Worm (Caenorhabditis elegans) whole organism, late embryonic: Measurements from ENCODE around the gene srw-143.

ENCODE experiments used
- C08G9.2 ChIP-seq: sonication (generic microtip); optimal IDR thresholded peaks from 2 replicates; lab custom pipeline; 2016; ENCODE audit warnings: mild to moderate bottlenecking, missing genetic modification characterization, moderate library complexity, missing compliant biosample characterization
- K02D7.2 ChIP-seq: sonication (generic microtip); optimal IDR thresholded peaks from 2 replicates; lab custom pipeline; 2017; ENCODE audit warnings: mild to moderate bottlenecking, missing genetic modification characterization, missing compliant biosample characterization
- K09A11.1 ChIP-seq: sonication (generic microtip); optimal IDR thresholded peaks from 2 replicates; lab custom pipeline; 2017; ENCODE audit warnings: antibody characterized with exemption, mild to moderate bottlenecking, missing genetic modification characterization, missing compliant biosample characterization; ENCODE audit not compliant: insufficient read depth
- Y22D7AL.16 ChIP-seq: sonication (generic microtip); optimal IDR thresholded peaks from 2 replicates; lab custom pipeline; 2016; ENCODE audit warnings: missing genetic modification characterization, missing compliant biosample characterization
- ahr-1 ChIP-seq: sonication (generic microtip); optimal IDR thresholded peaks from 2 replicates; lab custom pipeline; 2016; ENCODE audit warnings: missing genetic modification characterization, missing compliant biosample characterization
- ama-1 ChIP-seq: fragments of 150-350 bp; optimal IDR thresholded peaks from 2 replicates; lab custom pipeline; 2014
- ceh-18 ChIP-seq: sonication (generic microtip); optimal IDR thresholded peaks from 2 replicates; lab custom pipeline; 2016; ENCODE audit warnings: missing genetic modification characterization, missing compliant biosample characterization
- ceh-30 ChIP-seq: fragments of 150-350 bp; optimal IDR thresholded peaks from 2 replicates; lab custom pipeline; 2014; ENCODE audit warnings: missing biosample characterization, missing genetic modification characterization
- ceh-31 ChIP-seq: sonication (generic microtip); optimal IDR thresholded peaks from 2 replicates; lab custom pipeline; 2016; ENCODE audit warnings: missing genetic modification characterization, missing compliant biosample characterization
- ceh-45 ChIP-seq: fragments of 200-800 bp; sonication (Bioruptor generic); IDR thresholded peaks from 2 replicates; pipeline ENCODE4 v1.3.6; 2022; ENCODE audit warnings: missing genetic modification reagents, missing genetic modification characterization, missing compliant biosample characterization
- ceh-9 ChIP-seq: sonication (generic microtip); optimal IDR thresholded peaks from 2 replicates; lab custom pipeline; 2016; ENCODE audit warnings: mild to moderate bottlenecking, missing genetic modification characterization, inconsistent platforms, missing compliant biosample characterization
- che-1 ChIP-seq: sonication (generic microtip); optimal IDR thresholded peaks from 2 replicates; lab custom pipeline; 2016; ENCODE audit warnings: mild to moderate bottlenecking, missing genetic modification characterization, missing compliant biosample characterization
- dmd-4 ChIP-seq: sonication (generic microtip); optimal IDR thresholded peaks from 2 replicates; lab custom pipeline; 2016; ENCODE audit warnings: borderline replicate concordance, missing genetic modification characterization, missing compliant biosample characterization
- dve-1 ChIP-seq: sonication (generic microtip); optimal IDR thresholded peaks from 2 replicates; lab custom pipeline; 2017; ENCODE audit warnings: antibody characterized with exemption, mild to moderate bottlenecking, missing genetic modification characterization, missing compliant biosample characterization
- elt-2 ChIP-seq: sonication (generic microtip); optimal IDR thresholded peaks from 2 replicates; lab custom pipeline; 2016; ENCODE audit warnings: missing genetic modification reagents, missing genetic modification characterization, missing compliant biosample characterization
- elt-4 ChIP-seq: sonication (generic microtip); optimal IDR thresholded peaks from 2 replicates; lab custom pipeline; 2016; ENCODE audit warnings: missing genetic modification characterization, missing compliant biosample characterization
- ets-4 ChIP-seq: sonication (generic microtip); optimal IDR thresholded peaks from 2 replicates; lab custom pipeline; 2016; ENCODE audit warnings: missing genetic modification characterization, missing compliant biosample characterization
- fkh-10 ChIP-seq: fragments of 150-350 bp; optimal IDR thresholded peaks from 2 replicates; lab custom pipeline; 2014; ENCODE audit warnings: missing biosample characterization, missing genetic modification reagents, missing genetic modification characterization
- hlh-13 ChIP-seq: fragments of 200-800 bp; sonication (Bioruptor generic); optimal IDR thresholded peaks from 2 replicates; lab custom pipeline; 2018; ENCODE audit warnings: mild to moderate bottlenecking, missing genetic modification characterization, missing compliant biosample characterization
- hlh-30 ChIP-seq: sonication (generic microtip); optimal IDR thresholded peaks from 2 replicates; lab custom pipeline; 2017; ENCODE audit warnings: antibody characterized with exemption, missing genetic modification characterization, missing compliant biosample characterization; ENCODE audit not compliant: insufficient read depth
- hlh-6 ChIP-seq: sonication (generic microtip); optimal IDR thresholded peaks from 2 replicates; lab custom pipeline; 2016; ENCODE audit warnings: missing genotype, missing genetic modification characterization, missing compliant biosample characterization
- hlh-8 ChIP-seq: sonication (generic microtip); optimal IDR thresholded peaks from 2 replicates; lab custom pipeline; 2016; ENCODE audit warnings: missing genotype, missing genetic modification characterization, missing compliant biosample characterization
- lim-6 ChIP-seq: sonication (generic microtip); optimal IDR thresholded peaks from 2 replicates; lab custom pipeline; 2016; ENCODE audit warnings: missing genetic modification characterization, missing compliant biosample characterization
- lin-11 ChIP-seq: fragments of 200-800 bp; sonication (Bioruptor generic); optimal IDR thresholded peaks from 2 replicates; lab custom pipeline; 2018; ENCODE audit warnings: mild to moderate bottlenecking, missing genetic modification characterization, missing compliant biosample characterization
- mec-3 ChIP-seq: sonication (generic microtip); optimal IDR thresholded peaks from 2 replicates; lab custom pipeline; 2016; ENCODE audit warnings: borderline replicate concordance, missing genetic modification characterization, missing compliant biosample characterization
- nfya-1 ChIP-seq: sonication (generic microtip); optimal IDR thresholded peaks from 2 replicates; lab custom pipeline; 2017; ENCODE audit warnings: missing genetic modification characterization, mild to moderate bottlenecking, missing compliant biosample characterization, antibody characterized with exemption, moderate library complexity
- nhr-232 ChIP-seq: sonication (generic microtip); optimal IDR thresholded peaks from 2 replicates; lab custom pipeline; 2016; ENCODE audit warnings: missing genetic modification characterization, missing compliant biosample characterization
- npax-4 ChIP-seq: sonication (generic microtip); optimal IDR thresholded peaks from 2 replicates; lab custom pipeline; 2016; ENCODE audit warnings: missing genetic modification characterization, missing compliant biosample characterization
- pax-1 ChIP-seq: fragments of 150-350 bp; optimal IDR thresholded peaks from 2 replicates; lab custom pipeline; 2014; ENCODE audit warnings: missing biosample characterization, missing genetic modification characterization
- pha-2 ChIP-seq: sonication (generic microtip); optimal IDR thresholded peaks from 2 replicates; lab custom pipeline; 2017; ENCODE audit warnings: mild to moderate bottlenecking, missing genetic modification characterization, missing compliant biosample characterization
- pqm-1 ChIP-seq: sonication (generic microtip); optimal IDR thresholded peaks from 2 replicates; lab custom pipeline; 2016; ENCODE audit warnings: missing genetic modification characterization, missing compliant biosample characterization
- pros-1 ChIP-seq: fragments of 150-350 bp; optimal IDR thresholded peaks from 2 replicates; lab custom pipeline; 2014; ENCODE audit warnings: missing biosample characterization, missing genetic modification reagents, missing genetic modification characterization
- ref-2 ChIP-seq: sonication (generic microtip); optimal IDR thresholded peaks from 2 replicates; lab custom pipeline; 2016; ENCODE audit warnings: missing genetic modification characterization, missing compliant biosample characterization
- sdc-2 ChIP-seq: sonication (generic microtip); optimal IDR thresholded peaks from 2 replicates; lab custom pipeline; 2016; ENCODE audit warnings: missing genotype, missing genetic modification characterization, missing compliant biosample characterization
- sox-2 ChIP-seq: fragments of 200-800 bp; sonication (Bioruptor generic); IDR thresholded peaks from 2 replicates; pipeline ENCODE4 v1.3.6; 2022; ENCODE audit warnings: missing genetic modification reagents, missing genetic modification characterization, missing compliant biosample characterization
- sox-4 ChIP-seq: sonication (generic microtip); optimal IDR thresholded peaks from 2 replicates; lab custom pipeline; 2017; ENCODE audit warnings: mild to moderate bottlenecking, missing genetic modification characterization, inconsistent platforms, missing compliant biosample characterization
- syd-9 ChIP-seq: sonication (generic microtip); optimal IDR thresholded peaks from 2 replicates; lab custom pipeline; 2016; ENCODE audit warnings: mild to moderate bottlenecking, missing genetic modification characterization, moderate library complexity, missing compliant biosample characterization
- tbx-2 ChIP-seq: sonication (generic microtip); optimal IDR thresholded peaks from 2 replicates; lab custom pipeline; 2016; ENCODE audit warnings: missing genetic modification characterization, missing compliant biosample characterization
- tbx-7 ChIP-seq: sonication (generic microtip); optimal IDR thresholded peaks from 2 replicates; lab custom pipeline; 2016; ENCODE audit warnings: missing genotype, missing genetic modification characterization, missing compliant biosample characterization
- unc-3 ChIP-seq, 2 experiments: fragments of 200-800 bp in 1 of 2; sonication (Bioruptor generic) in 1 of 2; sonication (generic microtip) in 1 of 2; conservative IDR thresholded peaks in 1 of 2; optimal IDR thresholded peaks in 1 of 2; 2 replicates each; pipeline versions ENCODE4 v1.3.6 to Lab custom; 2016 to 2022; ENCODE audit warnings: missing compliant biosample characterization in 2 of 2, missing genetic modification characterization in 2 of 2, missing genetic modification reagents in 1 of 2
- unc-86 ChIP-seq: sonication (generic microtip); optimal IDR thresholded peaks from 2 replicates; lab custom pipeline; 2016; ENCODE audit warnings: missing genetic modification characterization, missing compliant biosample characterization
- zip-5 ChIP-seq: sonication (generic microtip); optimal IDR thresholded peaks from 2 replicates; lab custom pipeline; 2016; ENCODE audit warnings: missing genetic modification characterization, missing compliant biosample characterization
- ztf-16 ChIP-seq: sonication (generic microtip); optimal IDR thresholded peaks from 2 replicates; lab custom pipeline; 2017; ENCODE audit warnings: missing genetic modification characterization, missing compliant biosample characterization

srw-143 gene

ce11 chrV:2903227-2903626 lies 38.1 kb downstream of the srw-143 start, which contains the start of gene C31B8.7:
Gene C31B8.7 (minus strand): TSS chrV:2903327.
- no peak for TF ChIP-seq lin-11 (tag; lab: Kevin White, UChicago)
- no peak for TF ChIP-seq ceh-18 (tag; lab: Kevin White, UChicago)
- TF ChIP-seq hlh-6 (tag; lab: Kevin White, UChicago), result no peak
- TF ChIP-seq ceh-31 (tag; lab: Kevin White, UChicago), result no peak
- no peak for TF ChIP-seq ceh-30 (tag; lab: Kevin White, UChicago)
- TF ChIP-seq syd-9 (tag; lab: Kevin White, UChicago), result no peak
- no peak for TF ChIP-seq fkh-10 (GFP tag; lab: Kevin White, UChicago)
- TF ChIP-seq pax-1 (tag; lab: Kevin White, UChicago), result no peak
- TF ChIP-seq hlh-13 (GFP tag; lab: Kevin White, UChicago), result no peak
- no peak for TF ChIP-seq pha-2
- TF ChIP-seq nfya-1, result no peak
- no peak for TF ChIP-seq dmd-4 (tag; lab: Kevin White, UChicago)
- no peak for TF ChIP-seq elt-4 (tag; lab: Kevin White, UChicago)
- TF ChIP-seq ref-2, result no peak
- TF ChIP-seq K09A11.1, result no peak
- no peak for TF ChIP-seq pqm-1 (tag; lab: Kevin White, UChicago)
- no peak for TF ChIP-seq mec-3

- TF ChIP-seq hlh-13 (GFP tag; lab: Kevin White, UChicago) (no peak), fkh-10 (GFP tag; lab: Kevin White, UChicago) (no peak), K02D7.2 (tag; lab: Kevin White, UChicago) (no peak), hlh-8 (tag; lab: Kevin White, UChicago) (no peak), hlh-30 (tag; lab: Kevin White, UChicago) (no peak), npax-4 (tag; lab: Kevin White, UChicago) (no peak), C08G9.2 (tag; lab: Kevin White, UChicago) (no peak), Y22D7AL.16 (tag; lab: Kevin White, UChicago) (no peak), ceh-30 (tag; lab: Kevin White, UChicago) (no peak)
- TF ChIP-seq, all 69 proteins: peak for 0
Observed at ce11 chrV:2899867-2900266, 41.4 kb downstream of the srw-143 start, which contains the start of gene str-46. Gene str-46 (minus strand): TSS chrV:2899967.

- TF ChIP-seq mec-3, result no peak
- TF ChIP-seq ets-4 (tag; lab: Kevin White, UChicago), result no peak
- TF ChIP-seq ceh-18 (tag; lab: Kevin White, UChicago), result no peak
- no peak for TF ChIP-seq ceh-9 (tag; lab: Kevin White, UChicago)
- no peak for TF ChIP-seq fkh-10 (GFP tag; lab: Kevin White, UChicago)
- no peak for TF ChIP-seq dve-1
- TF ChIP-seq pros-1 (tag; lab: Kevin White, UChicago), result no peak
- no peak for TF ChIP-seq C08G9.2 (tag; lab: Kevin White, UChicago)
- TF ChIP-seq sox-2 (GFP tag; lab: Robert Waterston, UW), result no peak
- no peak for TF ChIP-seq elt-4 (tag; lab: Kevin White, UChicago)
- no peak for TF ChIP-seq Y22D7AL.16 (tag; lab: Kevin White, UChicago)
- TF ChIP-seq hlh-30 (tag; lab: Kevin White, UChicago), result no peak
- TF ChIP-seq nhr-232, result no peak
- TF ChIP-seq ahr-1, result no peak
- TF ChIP-seq ama-1 (lab: Kevin White, UChicago), result no peak
- no peak for TF ChIP-seq zip-5 (tag; lab: Kevin White, UChicago)
- no peak for TF ChIP-seq che-1 (tag; lab: Kevin White, UChicago)
- TF ChIP-seq ceh-45 (GFP tag; lab: Robert Waterston, UW), result no peak
- no peak for TF ChIP-seq unc-86
- no peak for TF ChIP-seq pqm-1 (tag; lab: Kevin White, UChicago)
Observed at ce11 chrV:2896198-2896660, 45.1 kb downstream of the srw-143 start, which contains the start of gene pals-32. Gene pals-32 (plus strand): TSS chrV:2896610.

DNA sequence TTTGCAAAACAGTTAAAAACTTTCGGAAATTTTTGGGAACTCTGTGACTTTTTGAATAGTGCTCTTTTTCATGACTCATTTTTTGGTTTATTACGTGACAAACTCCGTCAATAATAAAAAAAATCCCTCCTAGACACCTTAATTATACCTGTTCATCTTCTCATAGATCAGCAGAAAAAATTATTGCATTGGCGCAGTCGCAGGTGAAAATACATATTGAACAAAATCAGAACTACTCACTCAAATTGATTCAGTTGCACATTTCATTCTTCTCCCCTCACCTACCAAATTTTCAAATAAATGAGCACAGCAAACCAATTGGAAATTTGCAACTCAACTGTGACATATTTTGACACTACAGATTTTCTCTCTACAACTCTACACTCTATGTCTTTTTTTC lies 48.3 kb downstream of the srw-143 start, which contains the start of gene srh-127:
srh-127 (plus strand) TSS at position 301 of the 400 bp plus-strand sequence.
- no peak for TF ChIP-seq ets-4 (tag; lab: Kevin White, UChicago)
- no peak for TF ChIP-seq hlh-13 (GFP tag; lab: Kevin White, UChicago)
- TF ChIP-seq unc-3 (GFP tag; conservative IDR thresholded peaks at IDR 0.05; lab: Robert Waterston, UW), result no peak
- no peak for TF ChIP-seq unc-3 (tag; optimal IDR thresholded peaks at IDR 0.05; lab: Kevin White, UChicago)
- TF ChIP-seq elt-2 (tag; lab: Kevin White, UChicago), result no peak
- no peak for TF ChIP-seq hlh-6 (tag; lab: Kevin White, UChicago)
- no peak for TF ChIP-seq elt-4 (tag; lab: Kevin White, UChicago)
- no peak for TF ChIP-seq tbx-2
- no peak for TF ChIP-seq sox-4 (tag; lab: Kevin White, UChicago)
- no peak for TF ChIP-seq lim-6
- TF ChIP-seq sdc-2 (tag; lab: Kevin White, UChicago), result no peak
- no peak for TF ChIP-seq tbx-7 (tag; lab: Kevin White, UChicago)
- no peak for TF ChIP-seq K09A11.1
- TF ChIP-seq ztf-16 (tag; lab: Kevin White, UChicago), result no peak
- TF ChIP-seq unc-86, result no peak
- TF ChIP-seq pax-1 (tag; lab: Kevin White, UChicago), result no peak
- TF ChIP-seq, all 69 proteins: peak for 0
